Fruit fly (Drosophila melanogaster): Measurements from ENCODE around the gene CG16888.
A peak's percentile ranks its signal among the peaks of the same experiment; 100 is the strongest.

Gene CG16888

DNA sequence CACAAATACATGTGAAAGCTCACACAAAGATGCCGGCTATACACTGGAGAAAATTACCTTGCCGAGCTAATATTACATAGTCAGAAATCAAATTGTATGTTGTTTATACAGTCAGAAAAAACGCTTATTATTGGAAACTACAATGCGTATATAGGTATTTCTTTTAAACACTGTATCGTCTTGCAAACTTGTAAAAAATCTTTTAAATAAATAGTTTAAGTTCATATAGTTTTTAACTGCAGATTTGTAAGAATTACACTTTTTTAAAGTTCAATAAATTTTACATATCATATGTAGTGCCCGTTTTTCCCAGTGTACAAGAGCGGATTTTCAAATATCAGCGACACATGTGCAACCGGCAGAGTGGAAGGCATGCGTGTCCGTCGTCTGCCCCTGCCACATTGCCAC lies 26.7 kb upstream of the CG16888 start (continued):
- TF ChIP-seq CG9797 (GFP tag; optimal IDR thresholded peaks at IDR 0.05) (no peak), CG3847 (GFP tag; IDR thresholded peaks at IDR 0.05) (peak; percentile 70), nau (GFP tag; optimal IDR thresholded peaks at IDR 0.05) (peak; percentile 77), Deaf1 (tag; optimal IDR thresholded peaks at IDR 0.05) (peak; percentile 70), scrt (GFP tag; optimal IDR thresholded peaks at IDR 0.05) (peak; percentile 53), Mad (GFP tag; optimal IDR thresholded peaks at IDR 0.05) (peak; percentile 66), slbo (GFP tag; IDR thresholded peaks at IDR 0.05) (peak; percentile 80), CG9817 (tag; optimal IDR thresholded peaks at IDR 0.05) (peak; percentile 69), nom (GFP tag; optimal IDR thresholded peaks at IDR 0.05) (peak; percentile 49), Xrp1 (GFP tag; IDR thresholded peaks at IDR 0.05) (peak; percentile 83), lilli (GFP tag; optimal IDR thresholded peaks at IDR 0.05) (peak; percentile 78), CG17385 (GFP tag; optimal IDR thresholded peaks at IDR 0.05) (peak; percentile 76), CG15479 (GFP tag; optimal IDR thresholded peaks at IDR 0.05) (no peak), HLH54F (GFP tag; optimal IDR thresholded peaks at IDR 0.05) (peak; percentile 58), Trl (optimal IDR thresholded peaks at IDR 0.05) (no peak), Trl (GFP tag; optimal IDR thresholded peaks at IDR 0.05) (peak; percentile 62), ase (GFP tag; IDR thresholded peaks at IDR 0.05) (peak; percentile 53; the same call in 1 of the 3 replicates), Ada2b (GFP tag; IDR thresholded peaks at IDR 0.05) (peak; percentile 85), CG18764 (GFP tag; optimal IDR thresholded peaks at IDR 0.05) (peak; percentile 36), CG12071 (GFP tag; optimal IDR thresholded peaks at IDR 0.05) (peak; percentile 44), unc-4 (GFP tag; IDR thresholded peaks at IDR 0.05; ENCODE audit: partially characterized antibody) (no peak), CG5953 (GFP tag; IDR thresholded peaks at IDR 0.05) (peak; percentile 61), Drgx (GFP tag; IDR thresholded peaks at IDR 0.05) (peak; percentile 85; the same call in 1 of the 2 replicates), tgo (GFP tag; IDR thresholded peaks at IDR 0.05) (peak; percentile 80), tio (GFP tag; optimal IDR thresholded peaks at IDR 0.05) (peak; percentile 69), MTF-1 (GFP tag; optimal IDR thresholded peaks at IDR 0.05; ENCODE audit: borderline replicate concordance) (no peak), NC2β (GFP tag; optimal IDR thresholded peaks at IDR 0.05) (peak; percentile 60), Atf-2 (GFP tag; optimal IDR thresholded peaks at IDR 0.05) (peak; percentile 86), da (GFP tag; optimal IDR thresholded peaks at IDR 0.05) (no peak), CG12236 (GFP tag; optimal IDR thresholded peaks at IDR 0.05) (peak; percentile 37), CG2129 (GFP tag; IDR thresholded peaks at IDR 0.05; ENCODE audit: partially characterized antibody) (no peak), pnt (GFP tag; optimal IDR thresholded peaks at IDR 0.05) (peak; percentile 63), CG10565 (GFP tag; optimal IDR thresholded peaks at IDR 0.05) (peak; percentile 45), otp (GFP tag; IDR thresholded peaks at IDR 0.05) (peak; percentile 67; the same call in 2 of the 3 replicates), Hr39 (optimal IDR thresholded peaks at IDR 0.05) (no peak), CG2202 (tag; optimal IDR thresholded peaks at IDR 0.05) (peak; percentile 59), CG42726 (GFP tag; IDR thresholded peaks at IDR 0.05; ENCODE audit: partially characterized antibody) (no peak), sens (GFP tag) (peak; percentile 97), Mes4 (GFP tag; optimal IDR thresholded peaks at IDR 0.05) (peak; percentile 70), Doc2 (GFP tag; IDR thresholded peaks at IDR 0.05) (no peak), gem (tag; optimal IDR thresholded peaks at IDR 0.05) (peak; percentile 92), Max (GFP tag; optimal IDR thresholded peaks at IDR 0.05) (peak; percentile 91), CG11247 (GFP tag; IDR thresholded peaks at IDR 0.05) (no peak), CG4707 (GFP tag; optimal IDR thresholded peaks at IDR 0.05) (no peak), CG18619 (GFP tag; optimal IDR thresholded peaks at IDR 0.05) (peak; percentile 82), gro (GFP tag; optimal IDR thresholded peaks at IDR 0.05) (peak; percentile 15), twi (tag; optimal IDR thresholded peaks at IDR 0.05) (peak; percentile 82), fd3F (GFP tag; optimal IDR thresholded peaks at IDR 0.05) (peak; percentile 70), jumu (GFP tag; optimal IDR thresholded peaks at IDR 0.05) (peak; percentile 66), CG7357 (GFP tag; IDR thresholded peaks at IDR 0.05) (peak; percentile 60; the same call in 1 of the 3 replicates), CG14710 (tag; optimal IDR thresholded peaks at IDR 0.05) (peak; percentile 78), CG11093 (GFP tag; IDR thresholded peaks at IDR 0.05) (peak; percentile 56; the same call in 1 of the 3 replicates)

All from whole organism, embryonic.